Fruit fly (Drosophila melanogaster): Measurements from ENCODE around the gene CG8507.

Gene CG8507

DNA sequence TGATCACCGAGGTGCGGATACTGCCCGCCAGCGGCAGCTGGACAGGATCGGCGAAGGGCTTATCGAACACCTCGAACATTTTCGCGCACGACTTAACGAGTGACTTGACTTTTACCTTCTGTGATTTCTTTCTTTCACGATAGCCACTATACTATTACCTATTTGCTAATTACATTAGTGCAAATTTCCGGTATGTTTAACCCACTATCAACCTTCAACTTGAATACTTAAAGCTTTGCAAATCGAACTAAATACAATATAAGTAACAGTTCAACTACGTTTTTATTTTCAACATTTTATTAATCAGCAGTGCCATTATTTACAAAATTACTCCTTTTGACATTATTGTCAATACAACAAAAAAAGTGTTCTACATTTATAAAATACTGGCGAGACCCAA is 25.6 kb downstream of the CG8507 start, which contains the start of gene CG16904:
Gene CG16904 (minus strand): TSS at position 101 of the 400 bp plus-strand sequence.
- no peak for TF ChIP-seq CG17801 (GFP tag; optimal IDR thresholded peaks at IDR 0.05; ENCODE audit: partially characterized antibody)

DNA sequence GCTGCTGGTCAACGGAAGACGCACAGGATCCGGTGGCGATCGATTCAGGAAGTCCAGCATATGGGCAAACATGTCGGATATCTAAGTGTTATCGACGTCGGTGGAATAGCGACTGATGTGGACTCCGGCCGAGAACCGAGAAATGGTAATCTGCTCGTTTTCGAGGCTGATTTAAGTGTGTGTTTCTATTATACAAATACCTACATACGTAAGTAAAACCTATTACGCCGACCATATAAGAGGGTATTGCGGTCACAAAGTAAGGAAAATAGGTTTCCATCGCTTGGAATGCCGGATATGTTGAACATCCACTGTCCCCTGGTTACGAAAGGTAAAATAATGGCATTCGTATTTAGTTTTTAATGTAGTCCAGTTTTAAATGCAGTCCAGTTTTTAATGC is 27.0 kb downstream of the CG8507 start, which contains the start of gene CG9459:
Gene CG9459 (minus strand): TSS at position 101 of the 400 bp plus-strand sequence.
- no peak for TF ChIP-seq CG17801 (GFP tag; optimal IDR thresholded peaks at IDR 0.05; ENCODE audit: partially characterized antibody)

DNA sequence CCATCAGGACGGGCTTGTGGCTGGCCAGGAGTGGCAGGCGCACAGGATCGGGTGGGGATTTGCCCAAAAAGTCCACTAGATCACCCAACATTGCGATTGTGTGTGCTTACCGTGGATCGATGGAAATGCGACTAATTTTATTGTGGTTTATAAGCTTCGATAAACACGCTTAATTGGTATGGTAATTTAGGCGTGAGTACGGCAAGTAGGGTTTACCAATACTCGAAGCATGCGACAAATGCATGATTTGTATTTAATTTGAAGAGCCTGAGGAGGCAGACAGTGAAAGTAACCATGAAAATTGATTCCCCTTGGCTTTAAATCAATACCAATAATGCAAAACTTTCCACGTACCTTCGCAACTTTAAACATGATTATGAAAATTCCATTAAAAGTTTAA is 28.5 kb downstream of the CG8507 start, which contains the start of gene CG9458:
Gene CG9458 (minus strand): TSS at position 101 of the 400 bp plus-strand sequence.
- TF ChIP-seq CG17801 (GFP tag; optimal IDR thresholded peaks at IDR 0.05; ENCODE audit: partially characterized antibody), result no peak

DNA sequence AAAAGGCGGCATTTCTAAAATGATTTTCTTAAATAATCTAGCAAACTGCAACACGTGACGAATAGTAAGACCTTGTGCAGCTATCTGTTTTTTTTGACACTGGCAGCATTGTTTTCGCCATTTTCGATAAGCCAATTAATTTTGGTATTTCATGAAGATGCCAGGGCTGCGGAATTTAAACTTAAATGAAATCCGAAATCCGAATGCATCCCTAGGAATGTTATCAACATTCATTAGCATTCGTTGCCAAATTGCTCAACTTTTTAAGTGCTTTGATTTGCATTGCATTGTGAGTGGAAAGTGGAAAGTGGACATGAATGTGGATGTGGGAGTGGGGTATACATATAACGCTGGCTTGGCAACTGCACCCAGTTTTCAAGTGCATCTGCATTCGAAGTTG is 29.8 kb downstream of the CG8507 start, which contains the start of gene CG42857:
Gene CG42857 (minus strand): TSS at position 101 of the 400 bp plus-strand sequence.
- TF ChIP-seq CG17801 (GFP tag; optimal IDR thresholded peaks at IDR 0.05; ENCODE audit: partially characterized antibody), result no peak

DNA sequence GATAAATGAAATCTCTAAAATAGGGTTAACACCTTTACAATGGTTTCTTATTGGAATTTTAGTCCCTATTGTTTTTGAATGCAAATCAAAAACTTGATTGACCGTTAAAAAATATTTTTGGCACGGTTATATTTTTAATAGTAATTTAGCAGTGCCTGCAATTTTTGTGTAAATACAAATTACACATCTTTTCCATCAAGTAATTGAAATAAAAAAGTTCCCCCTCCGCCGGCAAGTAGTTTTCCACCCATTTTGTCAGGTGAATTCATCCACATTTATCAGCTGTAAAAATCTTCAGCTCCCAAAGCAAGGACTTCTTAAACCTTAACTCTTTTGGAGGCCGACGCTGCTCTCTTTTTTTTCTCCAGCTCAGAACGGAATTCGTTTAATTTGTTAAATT is 32.4 kb downstream of the CG8507 start, which contains the start of gene CG34302:
Gene CG34302 (minus strand): TSS at position 101 of the 400 bp plus-strand sequence.
- no peak for TF ChIP-seq CG17801 (GFP tag; optimal IDR thresholded peaks at IDR 0.05; ENCODE audit: partially characterized antibody)

All from ovary, adult (tissue).